Fruit fly (Drosophila melanogaster): ENCODE measurements around the gene Atg4b.

Atg4b gene

dm6 chr3R:15361490-15361889, 4.8 kb upstream of the Atg4b start, which contains the start of the genes Cog2 and Trax (continued):
- peak; percentile 87 for TF ChIP-seq Bgb (GFP tag; IDR thresholded peaks at IDR 0.05; ENCODE audit: partially characterized antibody)
- no peak for TF ChIP-seq Camta (GFP tag; optimal IDR thresholded peaks at IDR 0.05)
- TF ChIP-seq CG3407 (GFP tag; optimal IDR thresholded peaks at IDR 0.05): no peak
- no peak for TF ChIP-seq CG12219 (GFP tag; optimal IDR thresholded peaks at IDR 0.05)
- TF ChIP-seq klu (GFP tag; IDR thresholded peaks at IDR 0.05): no peak
- TF ChIP-seq CG10959 (GFP tag; IDR thresholded peaks at IDR 0.05): no peak
- TF ChIP-seq bowl (GFP tag; IDR thresholded peaks at IDR 0.05): no peak
- no peak for TF ChIP-seq Atf6 (GFP tag; IDR thresholded peaks at IDR 0.05)
- TF ChIP-seq zen2 (GFP tag; IDR thresholded peaks at IDR 0.05; ENCODE audit: partially characterized antibody): peak; percentile 92
- no peak for TF ChIP-seq CG10366 (GFP tag; IDR thresholded peaks at IDR 0.05)
- TF ChIP-seq CG6175 (GFP tag; IDR thresholded peaks at IDR 0.05): no peak
- TF ChIP-seq Mad (GFP tag; optimal IDR thresholded peaks at IDR 0.05): no peak
- TF ChIP-seq Hr78 (GFP tag; optimal IDR thresholded peaks at IDR 0.05): no peak
- no peak for TF ChIP-seq lola (GFP tag; optimal IDR thresholded peaks at IDR 0.05)
- TF ChIP-seq CG9817 (tag; optimal IDR thresholded peaks at IDR 0.05): no peak
- no peak for TF ChIP-seq Ravus (GFP tag; IDR thresholded peaks at IDR 0.05)
- no peak for TF ChIP-seq CG6689 (GFP tag; IDR thresholded peaks at IDR 0.05)
- TF ChIP-seq ara (GFP tag; IDR thresholded peaks at IDR 0.05): no peak
- no peak for TF ChIP-seq eyg (GFP tag; optimal IDR thresholded peaks at IDR 0.05)
- TF ChIP-seq org-1 (GFP tag; optimal IDR thresholded peaks at IDR 0.05): no peak
- TF ChIP-seq kni (GFP tag; optimal IDR thresholded peaks at IDR 0.05): no peak
- no peak for TF ChIP-seq CG4730 (GFP tag; IDR thresholded peaks at IDR 0.05)
- no peak for TF ChIP-seq ewg (GFP tag; optimal IDR thresholded peaks at IDR 0.05)
- no peak for TF ChIP-seq bigmax (GFP tag; optimal IDR thresholded peaks at IDR 0.05)
- no peak for TF ChIP-seq ttk (GFP tag; IDR thresholded peaks at IDR 0.05)
- TF ChIP-seq crol (GFP tag; IDR thresholded peaks at IDR 0.05): no peak
- no peak for TF ChIP-seq CG17829 (tag; optimal IDR thresholded peaks at IDR 0.05)
- TF ChIP-seq gsb (GFP tag; IDR thresholded peaks at IDR 0.05): no peak
- TF ChIP-seq Fer2 (tag; optimal IDR thresholded peaks at IDR 0.05): no peak
- no peak for TF ChIP-seq dati (GFP tag; IDR thresholded peaks at IDR 0.05)
- peak; percentile 81; the same call in 3 of the 4 replicates for TF ChIP-seq chinmo (GFP tag; IDR thresholded peaks at IDR 0.05; ENCODE audit: partially characterized antibody)
- TF ChIP-seq cato (GFP tag; optimal IDR thresholded peaks at IDR 0.05; ENCODE audit: borderline replicate concordance): no peak
- no peak for TF ChIP-seq CG4360 (GFP tag; IDR thresholded peaks at IDR 0.05)
- peak; percentile 49 for TF ChIP-seq CG4617 (GFP tag; optimal IDR thresholded peaks at IDR 0.05; ENCODE audit: borderline replicate concordance)
- TF ChIP-seq sima (GFP tag; optimal IDR thresholded peaks at IDR 0.05): no peak
- no peak for TF ChIP-seq CG1024 (GFP tag; IDR thresholded peaks at IDR 0.05)
- peak; percentile 33; the same call in 1 of the 2 replicates for TF ChIP-seq E2f2 (GFP tag; IDR thresholded peaks at IDR 0.05)
- no peak for TF ChIP-seq CG18619 (GFP tag; optimal IDR thresholded peaks at IDR 0.05)
- no peak for TF ChIP-seq CG9876 (GFP tag; optimal IDR thresholded peaks at IDR 0.05)
- TF ChIP-seq exex (tag; optimal IDR thresholded peaks at IDR 0.05): no peak
- no peak for TF ChIP-seq usp (GFP tag; optimal IDR thresholded peaks at IDR 0.05)
- TF ChIP-seq Dip3 (GFP tag; optimal IDR thresholded peaks at IDR 0.05): no peak
- TF ChIP-seq ssp (GFP tag; IDR thresholded peaks at IDR 0.05): no peak
- peak; percentile 54 for TF ChIP-seq MESR4 (GFP tag; optimal IDR thresholded peaks at IDR 0.05)
- TF ChIP-seq pnt (GFP tag; optimal IDR thresholded peaks at IDR 0.05): no peak
- TF ChIP-seq sens (GFP tag): no peak
- TF ChIP-seq luna (GFP tag; optimal IDR thresholded peaks at IDR 0.05): no peak
